Worm (Caenorhabditis elegans) whole organism, late embryonic: ENCODE data around the gene tomm-40.

Experiments used
- elt-2 ChIP-seq: sonication (generic microtip); optimal IDR thresholded peaks from 2 replicates; lab custom pipeline; 2016; ENCODE audit warnings: missing genetic modification reagents, missing genetic modification characterization, missing compliant biosample characterization
- mec-3 ChIP-seq: sonication (generic microtip); optimal IDR thresholded peaks from 2 replicates; lab custom pipeline; 2016; ENCODE audit warnings: borderline replicate concordance, missing genetic modification characterization, missing compliant biosample characterization
- npax-4 ChIP-seq: sonication (generic microtip); optimal IDR thresholded peaks from 2 replicates; lab custom pipeline; 2016; ENCODE audit warnings: missing genetic modification characterization, missing compliant biosample characterization

The tomm-40 gene

ce11 chrII:8922140-8922539 is 51.2 kb downstream of the tomm-40 start, which contains the start of gene B0457.6:
Gene B0457.6, plus strand, starts transcription at chrII:8922423.
- TF ChIP-seq npax-4 (no peak), mec-3 (no peak), elt-2 (tag; lab: Kevin White, UChicago) (peak; percentile 57)
